Worm (Caenorhabditis elegans): ENCODE results near the gene unk-1.

Gene unk-1

ce11 chrX:8021609-8022008 is 6.8 kb downstream of the unk-1 start:
- peak; percentile 30 for TF ChIP-seq jun-1 (tag; optimal IDR thresholded peaks at IDR 0.05)
- no peak for TF ChIP-seq skn-1 (tag; optimal IDR thresholded peaks at IDR 0.05)
- no peak for TF ChIP-seq ceh-82 (tag; optimal IDR thresholded peaks at IDR 0.05)
- TF ChIP-seq lin-15B (tag; optimal IDR thresholded peaks at IDR 0.05): peak; percentile 28
- peak; percentile 95 for TF ChIP-seq lin-39 (tag; optimal IDR thresholded peaks at IDR 0.05)
- peak; percentile 61 for TF ChIP-seq nhr-11 (tag; optimal IDR thresholded peaks at IDR 0.05)
- no peak for TF ChIP-seq nhr-237 (tag; optimal IDR thresholded peaks at IDR 0.05)
- TF ChIP-seq mdl-1 (tag; optimal IDR thresholded peaks at IDR 0.05): peak; percentile 64
- peak; percentile 72 for TF ChIP-seq lsy-12 (tag; optimal IDR thresholded peaks at IDR 0.05)
- TF ChIP-seq egl-5 (tag; optimal IDR thresholded peaks at IDR 0.05): peak; percentile 92
- no peak for TF ChIP-seq eor-1 (tag; optimal IDR thresholded peaks at IDR 0.05)
- peak; percentile 40 for TF ChIP-seq tbx-2 (tag; optimal IDR thresholded peaks at IDR 0.05)
- peak; percentile 87 for TF ChIP-seq fkh-10 (GFP tag; optimal IDR thresholded peaks at IDR 0.05)
- peak; percentile 9 for TF ChIP-seq elt-2 (tag; optimal IDR thresholded peaks at IDR 0.05)
- TF ChIP-seq aly-2 (tag; optimal IDR thresholded peaks at IDR 0.05): no peak
- TF ChIP-seq elt-3 (tag; optimal IDR thresholded peaks at IDR 0.05): no peak
- TF ChIP-seq hmg-11 (tag; optimal IDR thresholded peaks at IDR 0.05): peak; percentile 65
- TF ChIP-seq unc-62 (GFP tag; optimal IDR thresholded peaks at IDR 0.05): peak; percentile 80
- TF ChIP-seq nfya-1 (tag; optimal IDR thresholded peaks at IDR 0.05; ENCODE audit: insufficient read depth): peak; percentile 89
- TF ChIP-seq egl-27 (tag; optimal IDR thresholded peaks at IDR 0.05): peak; percentile 9
- TF ChIP-seq ama-1 (optimal IDR thresholded peaks at IDR 0.05): peak; percentile 49
- peak; percentile 55 for TF ChIP-seq pha-4 (tag; optimal IDR thresholded peaks at IDR 0.05)
- TF ChIP-seq snpc-4 (tag; optimal IDR thresholded peaks at IDR 0.05): peak; percentile 34

ce11 chrX:8022728-8023127 is 7.9 kb downstream of the unk-1 start:
- no peak for TF ChIP-seq nhr-25 (tag; optimal IDR thresholded peaks at IDR 0.05)
- no peak for TF ChIP-seq elt-3 (tag; optimal IDR thresholded peaks at IDR 0.05)
- no peak for TF ChIP-seq ceh-28 (tag; optimal IDR thresholded peaks at IDR 0.05)
- TF ChIP-seq fkh-10 (GFP tag; optimal IDR thresholded peaks at IDR 0.05): no peak
- TF ChIP-seq jun-1 (tag; optimal IDR thresholded peaks at IDR 0.05): peak; percentile 73
- TF ChIP-seq pqm-1 (tag; optimal IDR thresholded peaks at IDR 0.05): peak; percentile 79
- TF ChIP-seq pha-4 (tag; optimal IDR thresholded peaks at IDR 0.05): peak; percentile 54
- TF ChIP-seq elt-2 (tag; optimal IDR thresholded peaks at IDR 0.05): peak; percentile 86
- no peak for TF ChIP-seq fos-1 (tag; optimal IDR thresholded peaks at IDR 0.05)
- no peak for TF ChIP-seq aly-2 (tag; optimal IDR thresholded peaks at IDR 0.05)
- TF ChIP-seq nhr-76 (tag; optimal IDR thresholded peaks at IDR 0.05): no peak
- no peak for TF ChIP-seq unc-62 (GFP tag; optimal IDR thresholded peaks at IDR 0.05)

ce11 chrX:8026709-8027108 is 11.9 kb downstream of the unk-1 start:
- TF ChIP-seq nhr-43 (tag; optimal IDR thresholded peaks at IDR 0.05; ENCODE audit: poor library complexity, severe bottlenecking) (peak; percentile 35), nfya-1 (tag; optimal IDR thresholded peaks at IDR 0.05; ENCODE audit: insufficient read depth) (peak; percentile 13), elt-2 (tag; optimal IDR thresholded peaks at IDR 0.05) (peak; percentile 37), ztf-4 (tag; optimal IDR thresholded peaks at IDR 0.05) (no peak), mml-1 (tag; optimal IDR thresholded peaks at IDR 0.05) (no peak), nhr-11 (tag; optimal IDR thresholded peaks at IDR 0.05) (no peak), pha-4 (tag; optimal IDR thresholded peaks at IDR 0.05) (peak; percentile 37), nhr-23 (tag; optimal IDR thresholded peaks at IDR 0.05) (peak; percentile 2)

- TF ChIP-seq lsy-12 (tag; optimal IDR thresholded peaks at IDR 0.05): no peak
- no peak for TF ChIP-seq lin-15B (tag; optimal IDR thresholded peaks at IDR 0.05)
- TF ChIP-seq ceh-28 (tag; optimal IDR thresholded peaks at IDR 0.05): no peak
- TF ChIP-seq nhr-237 (tag; optimal IDR thresholded peaks at IDR 0.05): no peak
- no peak for TF ChIP-seq daf-12 (tag; optimal IDR thresholded peaks at IDR 0.05)
These were observed 12.7 kb downstream of the unk-1 start for ce11 chrX:8027509-8027908.

- peak; percentile 66 for TF ChIP-seq jun-1 (tag; optimal IDR thresholded peaks at IDR 0.05)
- no peak for TF ChIP-seq R02D3.7 (tag; optimal IDR thresholded peaks at IDR 0.05)
- no peak for TF ChIP-seq nhr-11 (tag; optimal IDR thresholded peaks at IDR 0.05)
- peak; percentile 87 for TF ChIP-seq nhr-23 (tag; optimal IDR thresholded peaks at IDR 0.05)
- no peak for TF ChIP-seq mdl-1 (tag; optimal IDR thresholded peaks at IDR 0.05)
- TF ChIP-seq nhr-77 (tag; optimal IDR thresholded peaks at IDR 0.05): no peak
- no peak for TF ChIP-seq ceh-82 (tag; optimal IDR thresholded peaks at IDR 0.05)
- no peak for TF ChIP-seq elt-1 (tag; optimal IDR thresholded peaks at IDR 0.05)
- peak; percentile 56 for TF ChIP-seq snpc-4 (tag; optimal IDR thresholded peaks at IDR 0.05)
- no peak for TF ChIP-seq elt-3 (tag; optimal IDR thresholded peaks at IDR 0.05)
- no peak for TF ChIP-seq ama-1 (optimal IDR thresholded peaks at IDR 0.05)
- no peak for TF ChIP-seq ztf-4 (tag; optimal IDR thresholded peaks at IDR 0.05)
- TF ChIP-seq egl-27 (tag; optimal IDR thresholded peaks at IDR 0.05): peak; percentile 56
- no peak for TF ChIP-seq fkh-10 (GFP tag; optimal IDR thresholded peaks at IDR 0.05)
- peak; percentile 86 for TF ChIP-seq nhr-25 (tag; optimal IDR thresholded peaks at IDR 0.05)
- peak; percentile 47 for TF ChIP-seq lin-39 (tag; optimal IDR thresholded peaks at IDR 0.05)
- TF ChIP-seq sea-2 (GFP tag; optimal IDR thresholded peaks at IDR 0.05): no peak
- TF ChIP-seq fkh-2 (tag; optimal IDR thresholded peaks at IDR 0.05): no peak
- peak; percentile 50 for TF ChIP-seq lin-15B (tag; optimal IDR thresholded peaks at IDR 0.05)
- peak; percentile 61 for TF ChIP-seq nfya-1 (tag; optimal IDR thresholded peaks at IDR 0.05; ENCODE audit: insufficient read depth)
- no peak for TF ChIP-seq mml-1 (tag; optimal IDR thresholded peaks at IDR 0.05)
- TF ChIP-seq nhr-67 (tag; optimal IDR thresholded peaks at IDR 0.05): no peak
- TF ChIP-seq ceh-16 (tag; optimal IDR thresholded peaks at IDR 0.05): no peak
- no peak for TF ChIP-seq daf-12 (tag; optimal IDR thresholded peaks at IDR 0.05)
- no peak for TF ChIP-seq ceh-9 (tag; optimal IDR thresholded peaks at IDR 0.05)
- no peak for TF ChIP-seq nhr-43 (tag; optimal IDR thresholded peaks at IDR 0.05; ENCODE audit: poor library complexity, severe bottlenecking)
- TF ChIP-seq ZK546.5 (tag; optimal IDR thresholded peaks at IDR 0.05): no peak
- TF ChIP-seq skn-1 (tag; optimal IDR thresholded peaks at IDR 0.05): no peak
These were observed 14.3 kb downstream of the unk-1 start, which contains the start of gene C34D10.1 for ce11 chrX:8029080-8029479. TSS of gene C34D10.1 (plus strand) at chrX:8029479.

Data from whole organism, L3 larva.